Fruit fly (Drosophila melanogaster) whole organism: Measurements from ENCODE around the gene CG10750.
A peak's percentile ranks its signal among the peaks of the same experiment; 100 is the strongest.

ENCODE experiments used
- CG8478 ChIP-seq: fragments of >200 bp; optimal IDR thresholded peaks from 2 replicates; lab custom pipeline; 2018; ENCODE audit warnings: inconsistent platforms
- Dll ChIP-seq: fragments of >200 bp; optimal IDR thresholded peaks from 2 replicates; lab custom pipeline; 2017
- EcR ChIP-seq, 2 experiments: fragments of >200 bp; optimal IDR thresholded peaks; 2 replicates each; lab custom pipeline; 2017; ENCODE audit warnings: missing biosample characterization in 2 of 2, missing genetic modification characterization in 2 of 2, missing genetic modification reagents in 2 of 2
- pan ChIP-seq: fragments of >200 bp; optimal IDR thresholded peaks from 2 replicates; lab custom pipeline; 2017
- psq ChIP-seq: fragments of >200 bp; optimal IDR thresholded peaks from 2 replicates; lab custom pipeline; 2017
- usp ChIP-seq: fragments of >200 bp; optimal IDR thresholded peaks from 2 replicates; lab custom pipeline; 2017; ENCODE audit warnings: missing biosample characterization, missing genetic modification characterization, mixed read lengths

The CG10750 gene

dm6 chr2L:19319334-19319733 is 19.3 kb downstream of the CG10750 start:
- no peak for TF ChIP-seq Dll (lab: Kevin White, UChicago)
- no peak for TF ChIP-seq usp (GFP tag; lab: Kevin White, UChicago)
- TF ChIP-seq EcR (GFP tag; optimal IDR thresholded peaks at IDR 0.05; lab: Kevin White, UChicago), result no peak
- TF ChIP-seq CG8478 (lab: Kevin White, UChicago), result no peak
- no peak for TF ChIP-seq psq
- TF ChIP-seq pan (lab: Kevin White, UChicago), result no peak

dm6 chr2L:19320787-19321593 is 20.9 kb downstream of the CG10750 start:
- TF ChIP-seq usp (GFP tag; lab: Kevin White, UChicago), result no peak
- no peak for TF ChIP-seq CG8478 (lab: Kevin White, UChicago)
- no peak for TF ChIP-seq EcR (GFP tag; optimal IDR thresholded peaks at IDR 0.05; lab: Kevin White, UChicago)
- TF ChIP-seq psq, result no peak
- no peak for TF ChIP-seq pan (lab: Kevin White, UChicago)
- no peak for TF ChIP-seq Dll (lab: Kevin White, UChicago)

- TF ChIP-seq usp (GFP tag; lab: Kevin White, UChicago), result no peak
- no peak for TF ChIP-seq Dll (lab: Kevin White, UChicago)
- TF ChIP-seq pan (lab: Kevin White, UChicago), result no peak
- TF ChIP-seq psq, result no peak
- no peak for TF ChIP-seq CG8478 (lab: Kevin White, UChicago)
- no peak for TF ChIP-seq EcR (GFP tag; optimal IDR thresholded peaks at IDR 0.05; lab: Kevin White, UChicago)
Observed at dm6 chr2L:19322744-19323143, 22.7 kb downstream of the CG10750 start.

dm6 chr2L:19323530-19324023 is 23.5 kb downstream of the CG10750 start:
- TF ChIP-seq psq (no peak), CG8478 (lab: Kevin White, UChicago) (no peak), EcR (GFP tag; optimal IDR thresholded peaks at IDR 0.05; lab: Kevin White, UChicago) (no peak), usp (GFP tag; lab: Kevin White, UChicago) (no peak), pan (lab: Kevin White, UChicago) (no peak), Dll (lab: Kevin White, UChicago) (peak; percentile 81)

dm6 chr2L:19324737-19325136 is 24.7 kb downstream of the CG10750 start:
- TF ChIP-seq pan (lab: Kevin White, UChicago), result no peak
- TF ChIP-seq usp (GFP tag; lab: Kevin White, UChicago), result no peak
- no peak for TF ChIP-seq Dll (lab: Kevin White, UChicago)
- TF ChIP-seq psq, result no peak
- no peak for TF ChIP-seq EcR (GFP tag; optimal IDR thresholded peaks at IDR 0.05; lab: Kevin White, UChicago)
- no peak for TF ChIP-seq CG8478 (lab: Kevin White, UChicago)

- TF ChIP-seq pan (lab: Kevin White, UChicago) (no peak), usp (GFP tag; lab: Kevin White, UChicago) (no peak), CG8478 (lab: Kevin White, UChicago) (no peak), EcR (GFP tag; optimal IDR thresholded peaks at IDR 0.05; lab: Kevin White, UChicago) (no peak), Dll (lab: Kevin White, UChicago) (no peak), psq (no peak)
Observed at dm6 chr2L:19325420-19325819, 25.4 kb downstream of the CG10750 start.

- TF ChIP-seq psq (no peak), Dll (lab: Kevin White, UChicago) (no peak), usp (GFP tag; lab: Kevin White, UChicago) (no peak), EcR (GFP tag; optimal IDR thresholded peaks at IDR 0.05; lab: Kevin White, UChicago) (no peak), CG8478 (lab: Kevin White, UChicago) (no peak), pan (lab: Kevin White, UChicago) (no peak)
Observed at dm6 chr2L:19326819-19327425, 26.9 kb downstream of the CG10750 start.

dm6 chr2L:19327828-19328227 is 27.8 kb downstream of the CG10750 start:
- TF ChIP-seq EcR (GFP tag; optimal IDR thresholded peaks at IDR 0.05; lab: Kevin White, UChicago) (no peak), usp (GFP tag; lab: Kevin White, UChicago) (no peak), psq (no peak), CG8478 (lab: Kevin White, UChicago) (no peak), pan (lab: Kevin White, UChicago) (no peak), Dll (lab: Kevin White, UChicago) (no peak)

dm6 chr2L:19328610-19329009 is 28.6 kb downstream of the CG10750 start:
- TF ChIP-seq pan (lab: Kevin White, UChicago) (no peak), psq (no peak), Dll (lab: Kevin White, UChicago) (no peak), CG8478 (lab: Kevin White, UChicago) (no peak), EcR (GFP tag; optimal IDR thresholded peaks at IDR 0.05; lab: Kevin White, UChicago) (no peak), usp (GFP tag; lab: Kevin White, UChicago) (no peak)

dm6 chr2L:19333972-19334371 is 33.9 kb downstream of the CG10750 start:
- TF ChIP-seq EcR (GFP tag; optimal IDR thresholded peaks at IDR 0.05; lab: Kevin White, UChicago) (no peak), pan (lab: Kevin White, UChicago) (no peak), CG8478 (lab: Kevin White, UChicago) (no peak), Dll (lab: Kevin White, UChicago) (no peak), psq (no peak), usp (GFP tag; lab: Kevin White, UChicago) (no peak)

- no peak for TF ChIP-seq CG8478 (lab: Kevin White, UChicago)
- no peak for TF ChIP-seq Dll (lab: Kevin White, UChicago)
- TF ChIP-seq EcR (GFP tag; optimal IDR thresholded peaks at IDR 0.05; lab: Kevin White, UChicago), result no peak
- no peak for TF ChIP-seq usp (GFP tag; lab: Kevin White, UChicago)
- TF ChIP-seq pan (lab: Kevin White, UChicago), result no peak
- TF ChIP-seq psq, result no peak
Observed at dm6 chr2L:19335052-19335451, 35.0 kb downstream of the CG10750 start.
